Worm (Caenorhabditis elegans) whole organism, dauer: ENCODE results near the gene C53D6.10.

Experiments
- unc-62 ChIP-seq: sonication (generic microtip); optimal IDR thresholded peaks from 2 replicates; lab custom pipeline; 2017; ENCODE audit warnings: missing biosample characterization, missing genetic modification reagents, missing genetic modification characterization

The C53D6.10 gene

DNA sequence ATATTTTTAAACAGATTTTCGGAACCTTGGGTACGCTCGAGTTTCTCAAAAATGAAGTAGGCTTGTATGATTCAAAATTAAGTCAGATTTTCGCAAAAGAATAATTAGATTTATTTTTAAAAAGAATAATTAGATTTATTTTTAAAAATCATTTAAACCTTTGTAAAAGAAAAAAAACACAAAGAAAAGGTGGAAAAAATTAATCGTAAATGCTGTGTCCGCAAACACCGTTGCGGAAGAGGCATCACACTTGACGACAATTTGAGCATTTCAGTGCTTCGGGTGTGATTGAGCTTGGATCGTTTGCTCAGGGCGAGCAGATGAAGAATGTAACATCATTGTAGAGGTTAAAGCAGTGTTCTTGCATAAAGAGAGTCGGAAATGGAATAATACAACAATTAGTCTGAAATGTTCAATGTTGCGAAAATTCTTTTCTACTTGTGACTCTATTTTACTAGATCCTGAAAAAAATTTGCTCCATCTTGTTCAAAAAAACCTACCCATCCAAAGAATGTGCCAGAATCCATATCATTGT is 12.9 kb downstream of the C53D6.10 start:
- TF ChIP-seq unc-62 (GFP tag; lab: Kevin White, UChicago) = no peak

DNA sequence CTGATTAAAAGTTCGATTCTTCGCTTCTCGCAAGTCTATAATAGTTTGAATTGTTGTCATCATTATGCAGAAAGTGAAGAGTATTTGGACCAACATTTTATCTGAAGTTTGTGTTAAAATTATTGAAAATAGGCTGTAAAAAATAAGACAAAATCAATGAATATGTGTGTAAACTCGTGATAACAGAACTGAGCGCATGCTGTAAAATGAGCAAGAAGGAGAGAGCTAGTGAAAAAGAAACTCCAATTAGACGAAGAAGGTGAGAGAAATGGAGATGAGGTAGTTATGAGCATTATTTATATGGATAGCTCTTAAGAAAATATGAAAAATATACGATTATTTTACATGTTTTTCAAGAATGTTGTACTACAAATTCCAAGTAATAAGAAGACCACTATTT is 13.4 kb downstream of the C53D6.10 start, which contains the start of gene C53D6.4:
TSS of gene C53D6.4 (minus strand) at position 101 of the 400 bp plus-strand sequence.
- no peak for TF ChIP-seq unc-62 (GFP tag; lab: Kevin White, UChicago)

DNA sequence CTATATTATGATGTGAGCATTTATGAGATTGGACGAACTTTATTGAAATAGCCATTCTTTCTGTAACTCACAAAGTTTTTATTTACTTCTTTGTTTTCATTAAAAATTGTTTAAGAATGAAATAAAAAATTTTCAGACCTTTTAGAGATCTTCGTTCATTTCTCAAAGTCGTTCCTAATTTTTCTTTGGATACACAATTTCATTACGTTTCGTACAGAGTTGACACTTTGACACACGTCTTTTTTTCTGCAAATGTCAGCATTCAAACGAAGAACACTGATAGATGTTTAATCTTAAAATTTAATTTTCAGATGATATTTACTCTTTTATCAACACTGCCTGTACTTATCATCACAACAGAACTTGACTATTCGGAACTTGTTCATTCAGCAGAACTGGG is 17.8 kb downstream of the C53D6.10 start, which contains the start of gene acc-2:
TSS of gene acc-2 (plus strand) at position 301 of the 400 bp plus-strand sequence.
- TF ChIP-seq unc-62 (GFP tag; lab: Kevin White, UChicago) = no peak

DNA sequence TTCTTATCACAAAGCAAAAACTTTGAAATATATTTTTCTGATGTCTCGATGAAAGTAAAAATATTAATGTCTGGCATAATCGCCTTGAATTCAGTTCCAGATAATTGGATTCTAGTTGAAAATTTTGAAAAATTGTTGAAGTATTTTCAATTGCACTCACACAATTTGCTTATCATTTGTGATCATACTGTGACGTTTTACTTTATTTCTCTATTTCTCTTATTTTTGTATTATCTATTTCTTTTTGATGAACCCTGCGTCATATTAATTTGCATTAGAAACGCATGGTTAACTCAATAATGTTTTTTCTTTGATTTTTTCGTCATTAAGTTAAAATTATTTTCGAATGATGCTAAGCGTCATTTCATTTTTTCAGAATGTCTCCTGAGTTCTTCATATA is 24.0 kb downstream of the C53D6.10 start, which contains the start of gene C53D6.11:
TSS of gene C53D6.11 (plus strand) at position 328 of the 400 bp plus-strand sequence.
- TF ChIP-seq unc-62 (GFP tag; lab: Kevin White, UChicago) = no peak

DNA sequence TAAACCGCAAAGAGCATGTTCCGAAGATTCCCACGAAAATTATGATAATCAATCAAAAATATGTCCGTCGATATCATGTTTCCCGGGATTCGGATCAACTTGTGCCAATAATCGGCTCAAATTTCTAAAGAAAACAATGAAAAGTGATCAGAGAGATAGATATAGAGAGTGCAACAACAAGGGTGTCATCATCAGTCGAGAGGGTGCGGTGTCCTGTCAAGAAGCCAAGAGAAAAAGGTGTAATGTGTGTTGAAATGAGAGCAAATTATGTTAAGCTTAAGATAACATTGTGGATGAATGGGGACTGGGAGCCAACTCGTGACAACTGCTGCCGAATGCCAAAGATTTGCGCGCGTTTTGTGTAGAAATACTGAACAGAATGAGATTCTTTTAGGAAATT is 26.3 kb downstream of the C53D6.10 start:
- no peak for TF ChIP-seq unc-62 (GFP tag; lab: Kevin White, UChicago)

DNA sequence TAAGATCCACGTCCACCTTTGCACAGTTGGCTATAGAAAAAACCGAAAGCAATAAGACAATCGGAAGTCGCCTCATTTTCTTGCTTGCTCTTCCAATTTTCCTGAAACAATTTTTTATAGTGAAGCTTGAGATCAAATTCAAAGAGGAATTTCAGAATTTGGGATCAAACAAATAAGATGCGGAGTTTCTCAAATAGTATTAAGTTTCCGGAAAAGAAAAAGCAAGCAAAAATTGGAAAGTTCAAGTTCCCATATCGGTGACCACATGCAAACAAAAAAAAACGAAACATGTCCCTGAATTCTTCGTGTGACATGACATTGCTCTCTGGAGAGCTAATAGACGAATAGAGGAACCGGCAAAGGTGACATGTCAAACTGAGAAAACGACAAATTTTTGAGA is 28.9 kb downstream of the C53D6.10 start, which contains the start of gene unc-129:
TSS of gene unc-129 (minus strand) at position 101 of the 400 bp plus-strand sequence.
- no peak for TF ChIP-seq unc-62 (GFP tag; lab: Kevin White, UChicago)

DNA sequence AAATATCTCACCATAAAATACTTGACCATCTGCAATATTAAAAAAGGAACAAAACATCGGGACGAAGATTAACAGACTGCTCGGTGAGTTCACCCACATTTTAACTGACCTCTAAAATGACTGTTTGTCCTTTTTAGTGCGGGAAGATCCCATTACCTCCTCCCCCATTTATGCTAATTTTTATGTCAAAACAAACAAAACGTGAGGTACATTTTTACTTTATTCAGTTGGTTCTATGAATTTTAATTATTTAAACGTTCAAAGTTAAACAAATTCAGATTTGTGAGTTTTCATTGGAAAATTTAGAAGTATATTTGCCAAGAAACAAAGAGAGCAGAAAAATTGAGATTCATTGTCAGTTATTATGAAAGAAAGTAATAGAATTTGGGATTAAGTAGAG is 31.6 kb downstream of the C53D6.10 start, which contains the start of gene C53D6.8:
TSS of gene C53D6.8 (minus strand) at position 101 of the 400 bp plus-strand sequence.
- TF ChIP-seq unc-62 (GFP tag; lab: Kevin White, UChicago) = no peak

DNA sequence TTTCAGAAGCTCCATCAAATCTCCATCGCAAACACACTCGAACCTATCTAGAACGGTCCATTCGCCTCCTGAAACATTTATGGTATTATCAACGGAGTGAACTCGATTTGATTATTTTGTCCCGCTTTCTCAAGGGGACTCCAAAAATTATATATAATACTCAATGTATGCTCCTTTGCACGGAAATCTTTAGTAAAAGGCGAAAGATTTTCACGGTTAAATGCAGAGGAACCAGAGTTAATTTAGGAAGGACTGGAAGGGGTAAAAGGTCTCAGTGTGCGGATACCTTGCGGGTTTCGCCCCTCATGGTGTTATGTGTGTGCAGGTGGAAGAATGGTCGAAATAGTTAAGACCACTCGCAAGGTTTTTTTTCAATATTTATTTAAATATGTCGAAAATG is 33.1 kb downstream of the C53D6.10 start:
- TF ChIP-seq unc-62 (GFP tag; lab: Kevin White, UChicago) = no peak

DNA sequence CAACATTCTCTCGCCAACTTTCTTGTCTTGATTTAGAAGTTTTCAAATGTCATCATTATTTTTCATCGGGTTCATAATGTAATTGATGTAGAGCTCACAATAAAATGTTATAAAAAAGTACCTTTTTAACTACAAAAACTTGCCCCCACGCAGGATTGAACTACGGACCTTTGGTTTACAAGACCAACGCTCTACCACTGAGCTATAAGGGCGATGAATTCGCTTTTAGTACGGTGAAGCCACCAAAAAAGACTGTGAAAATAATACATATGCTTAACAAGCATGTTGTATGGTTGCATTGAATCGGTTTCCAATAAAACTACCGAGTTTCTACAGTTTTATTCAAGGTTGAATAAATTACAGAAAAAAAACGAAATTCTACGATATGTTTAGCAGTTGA is 33.6 kb downstream of the C53D6.10 start:
- no peak for TF ChIP-seq unc-62 (GFP tag; lab: Kevin White, UChicago)

DNA sequence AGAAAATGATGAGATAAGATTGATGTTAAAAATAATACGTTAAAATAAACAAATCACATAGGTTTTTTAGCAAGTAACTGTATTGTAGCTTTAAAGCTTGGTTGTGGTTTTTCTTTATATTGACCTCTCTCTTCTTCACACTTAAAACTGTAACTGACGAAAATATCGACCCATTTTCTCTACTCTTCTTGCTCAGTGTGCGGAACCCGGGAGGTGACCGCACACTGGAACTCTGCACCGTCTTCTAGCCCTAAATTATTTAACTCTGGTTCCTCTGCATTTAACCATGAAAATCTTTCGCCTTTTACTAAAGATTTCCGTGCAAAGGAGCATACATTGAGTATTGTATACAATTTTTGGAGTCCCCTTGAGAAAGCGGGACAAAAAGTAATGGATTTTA is 39.8 kb downstream of the C53D6.10 start:
- TF ChIP-seq unc-62 (GFP tag; lab: Kevin White, UChicago) = no peak

DNA sequence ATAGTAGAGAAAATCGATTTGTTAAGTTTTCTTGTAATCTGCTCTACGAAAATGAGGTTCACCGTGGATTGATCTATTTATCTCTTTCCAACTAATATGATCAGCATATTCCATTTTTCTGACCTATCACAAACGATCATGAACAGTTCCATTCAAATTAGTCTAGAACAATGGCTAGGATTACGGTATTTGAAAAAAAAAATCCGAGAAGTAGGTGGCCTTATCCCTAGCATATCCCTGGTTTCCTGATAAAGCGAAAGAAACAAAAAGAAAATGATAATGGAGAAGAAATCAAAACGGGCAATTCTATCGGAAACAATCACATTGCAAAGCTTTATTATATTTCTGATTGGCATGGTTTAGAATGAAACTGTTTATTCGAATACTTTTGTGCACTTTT is 41.5 kb downstream of the C53D6.10 start, which contains the start of gene mltn-12:
TSS of gene mltn-12 (plus strand) at position 301 of the 400 bp plus-strand sequence.
- TF ChIP-seq unc-62 (GFP tag; lab: Kevin White, UChicago) = no peak

DNA sequence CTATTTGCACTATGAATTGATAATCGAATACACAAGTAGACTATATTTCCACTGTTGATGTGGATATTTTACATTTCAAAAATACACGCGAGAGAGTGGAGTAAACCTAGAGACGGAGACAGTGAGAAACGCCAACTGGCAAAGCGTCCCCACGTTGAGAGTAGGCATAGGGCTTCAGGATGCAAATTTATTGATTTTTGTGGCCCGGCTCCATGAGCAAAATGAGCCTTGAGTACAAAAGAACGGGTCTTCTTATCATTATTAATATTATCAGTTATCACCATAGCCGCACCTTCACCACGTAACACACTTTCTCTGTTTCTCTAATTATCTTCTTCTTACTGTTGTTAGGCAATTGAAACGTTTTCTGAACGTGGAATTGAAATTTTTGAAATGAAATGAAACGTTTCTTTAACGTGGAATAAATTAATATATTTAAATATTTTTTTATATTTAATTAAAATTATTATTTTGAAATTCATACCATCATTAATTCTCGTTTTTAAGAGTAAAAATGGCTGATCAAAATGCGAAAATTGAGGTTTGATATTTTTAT is 47.4 kb downstream of the C53D6.10 start, which contains the start of gene bre-1:
TSS of gene bre-1 (plus strand) at position 506 of the 556 bp plus-strand sequence.
- no peak for TF ChIP-seq unc-62 (GFP tag; lab: Kevin White, UChicago)

DNA sequence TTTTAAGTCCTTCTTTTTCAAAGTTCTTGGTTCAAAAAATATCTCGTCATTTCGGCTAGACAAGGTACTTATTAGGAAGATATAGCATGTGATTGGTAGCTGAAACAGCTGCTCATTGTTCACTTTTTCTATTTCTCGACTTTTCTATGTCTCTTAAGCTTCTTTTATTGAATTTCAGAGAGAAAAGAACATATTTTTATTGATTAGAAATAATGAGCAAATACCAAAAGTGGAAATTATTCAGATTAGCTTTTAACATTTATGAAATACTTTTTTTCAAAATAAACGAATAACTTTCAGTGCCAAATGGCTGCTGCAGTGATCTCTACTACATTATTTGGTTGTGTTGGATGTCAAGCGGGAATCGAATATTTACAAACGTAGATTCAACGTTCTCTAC is 49.7 kb downstream of the C53D6.10 start, which contains the start of gene nstp-1:
TSS of gene nstp-1 (plus strand) at position 301 of the 400 bp plus-strand sequence.
- no peak for TF ChIP-seq unc-62 (GFP tag; lab: Kevin White, UChicago)
